Worm (Caenorhabditis elegans) whole organism, L2 larva: ENCODE data around the gene T05B9.1.

Experiments
- C34F6.9 ChIP-seq: fragments of 150-350 bp; optimal IDR thresholded peaks from 2 replicates; lab custom pipeline; 2014; ENCODE audit warnings: missing biosample characterization, missing genetic modification characterization
- F13H6.1 ChIP-seq: sonication (generic microtip); optimal IDR thresholded peaks from 2 replicates; lab custom pipeline; 2016; ENCODE audit warnings: missing genetic modification characterization, missing compliant biosample characterization
- R02D3.7 ChIP-seq: fragments of 150-350 bp; optimal IDR thresholded peaks from 2 replicates; lab custom pipeline; 2014; ENCODE audit warnings: missing biosample characterization, missing genetic modification characterization
- Y55F3AM.14 ChIP-seq: fragments of 200-800 bp; sonication (Bioruptor generic); optimal IDR thresholded peaks from 2 replicates; lab custom pipeline; 2018; ENCODE audit warnings: mild to moderate bottlenecking, missing genetic modification characterization, missing compliant biosample characterization
- ZK546.5 ChIP-seq: sonication (generic microtip); optimal IDR thresholded peaks from 2 replicates; lab custom pipeline; 2017; ENCODE audit warnings: missing biosample characterization, missing genetic modification characterization
- alr-1 ChIP-seq: fragments of 150-350 bp; optimal IDR thresholded peaks from 2 replicates; lab custom pipeline; 2014; ENCODE audit warnings: missing biosample characterization, missing genetic modification characterization
- aly-2 ChIP-seq: fragments of 150-350 bp; optimal IDR thresholded peaks from 2 replicates; lab custom pipeline; 2014; ENCODE audit warnings: missing biosample characterization, missing genetic modification characterization
- ama-1 ChIP-seq: fragments of 150-350 bp; optimal IDR thresholded peaks from 2 replicates; lab custom pipeline; 2018; ENCODE audit warnings: inconsistent platforms
- blmp-1 ChIP-seq: sonication (generic microtip); optimal IDR thresholded peaks from 2 replicates; lab custom pipeline; 2017; ENCODE audit warnings: missing genetic modification characterization, mild to moderate bottlenecking, missing compliant biosample characterization, antibody characterized with exemption, moderate library complexity; ENCODE audit not compliant: insufficient read depth
- ceh-16 ChIP-seq: fragments of 150-350 bp; optimal IDR thresholded peaks from 2 replicates; lab custom pipeline; 2014; ENCODE audit warnings: missing biosample characterization, missing genetic modification characterization
- ceh-82 ChIP-seq: fragments of 150-350 bp; optimal IDR thresholded peaks from 2 replicates; lab custom pipeline; 2014; ENCODE audit warnings: missing biosample characterization, missing genetic modification characterization
- crh-2 ChIP-seq: sonication (generic microtip); optimal IDR thresholded peaks from 2 replicates; lab custom pipeline; 2017; ENCODE audit warnings: missing biosample characterization, missing genetic modification characterization
- dmd-4 ChIP-seq: sonication (generic microtip); optimal IDR thresholded peaks from 2 replicates; lab custom pipeline; 2017; ENCODE audit warnings: missing biosample characterization, missing genetic modification characterization
- egl-27 ChIP-seq: sonication (generic microtip); optimal IDR thresholded peaks from 3 replicates; lab custom pipeline; 2017; ENCODE audit warnings: missing biosample characterization, missing genetic modification reagents, missing genetic modification characterization
- elt-1 ChIP-seq: fragments of 150-350 bp; optimal IDR thresholded peaks from 2 replicates; lab custom pipeline; 2014; ENCODE audit warnings: missing biosample characterization, missing genetic modification characterization
- elt-3 ChIP-seq: sonication (generic microtip); optimal IDR thresholded peaks from 2 replicates; lab custom pipeline; 2017; ENCODE audit warnings: missing biosample characterization, missing genetic modification characterization
- fos-1 ChIP-seq: fragments of 150-350 bp; optimal IDR thresholded peaks from 2 replicates; lab custom pipeline; 2014; ENCODE audit warnings: missing biosample characterization, missing genetic modification characterization
- gmeb-1 ChIP-seq: fragments of 150-350 bp; optimal IDR thresholded peaks from 2 replicates; lab custom pipeline; 2014; ENCODE audit warnings: missing biosample characterization, missing genetic modification characterization
- lin-11 ChIP-seq: fragments of 150-350 bp; sonication (generic microtip); optimal IDR thresholded peaks from 2 replicates; lab custom pipeline; 2014; ENCODE audit warnings: missing biosample characterization, missing genetic modification characterization, inconsistent platforms, mixed read lengths
- lin-13 ChIP-seq: fragments of 150-350 bp; optimal IDR thresholded peaks from 2 replicates; lab custom pipeline; 2014; ENCODE audit warnings: missing biosample characterization, missing genetic modification reagents, missing genetic modification characterization
- lin-39 ChIP-seq: fragments of 150-350 bp; optimal IDR thresholded peaks from 2 replicates; lab custom pipeline; 2014; ENCODE audit warnings: missing biosample characterization, missing genetic modification reagents, missing genetic modification characterization
- lsy-2 ChIP-seq, 2 experiments: fragments of 150-350 bp in 1 of 2; sonication (generic microtip) in 1 of 2; optimal IDR thresholded peaks; 2 replicates each; lab custom pipeline; 2014 to 2017; ENCODE audit warnings: missing biosample characterization in 2 of 2, missing genetic modification characterization in 2 of 2
- mab-5 ChIP-seq: fragments of 150-350 bp; optimal IDR thresholded peaks from 2 replicates; lab custom pipeline; 2014; ENCODE audit warnings: missing biosample characterization, missing genetic modification characterization
- mbf-1 ChIP-seq: sonication (generic microtip); optimal IDR thresholded peaks from 2 replicates; lab custom pipeline; 2017; ENCODE audit warnings: missing biosample characterization, missing genetic modification characterization
- mdl-1 ChIP-seq, 2 experiments: fragments of 150-350 bp in 1 of 2; sonication (generic microtip) in 1 of 2; optimal IDR thresholded peaks; 2 replicates each; lab custom pipeline; 2017; ENCODE audit warnings: missing biosample characterization in 2 of 2, missing genetic modification characterization in 2 of 2
- nhr-10 ChIP-seq: sonication (generic microtip); optimal IDR thresholded peaks from 2 replicates; lab custom pipeline; 2017; ENCODE audit warnings: missing biosample characterization, missing genetic modification characterization
- nhr-11 ChIP-seq: fragments of 150-350 bp; optimal IDR thresholded peaks from 2 replicates; lab custom pipeline; 2014; ENCODE audit warnings: missing biosample characterization, missing genetic modification characterization
- nhr-12 ChIP-seq: fragments of 150-350 bp; optimal IDR thresholded peaks from 2 replicates; lab custom pipeline; 2014; ENCODE audit warnings: missing biosample characterization, missing genetic modification characterization
- nhr-129 ChIP-seq: fragments of 150-350 bp; optimal IDR thresholded peaks from 2 replicates; lab custom pipeline; 2014; ENCODE audit warnings: missing biosample characterization, missing genetic modification characterization
- nhr-21 ChIP-seq: fragments of 150-350 bp; optimal IDR thresholded peaks from 2 replicates; lab custom pipeline; 2014; ENCODE audit warnings: missing biosample characterization, missing genetic modification characterization
- nhr-23 ChIP-seq: fragments of 150-350 bp; optimal IDR thresholded peaks from 2 replicates; lab custom pipeline; 2014; ENCODE audit warnings: missing biosample characterization, missing genetic modification reagents, missing genetic modification characterization
- nhr-237 ChIP-seq: fragments of 150-350 bp; optimal IDR thresholded peaks from 2 replicates; lab custom pipeline; 2014; ENCODE audit warnings: missing biosample characterization, missing genetic modification characterization
- nhr-25 ChIP-seq: fragments of 150-350 bp; sonication (generic microtip); optimal IDR thresholded peaks from 3 replicates; lab custom pipeline; 2014; ENCODE audit warnings: missing biosample characterization, missing genetic modification characterization
- nhr-6 ChIP-seq: fragments of 150-350 bp; optimal IDR thresholded peaks from 2 replicates; lab custom pipeline; 2014; ENCODE audit warnings: missing biosample characterization, missing genetic modification characterization
- nhr-77 ChIP-seq: fragments of 150-350 bp; optimal IDR thresholded peaks from 2 replicates; lab custom pipeline; 2014; ENCODE audit warnings: missing biosample characterization, missing genetic modification characterization
- peb-1 ChIP-seq: fragments of 150-350 bp; optimal IDR thresholded peaks from 2 replicates; lab custom pipeline; 2014; ENCODE audit warnings: missing biosample characterization, missing genetic modification characterization
- sem-4 ChIP-seq: fragments of 150-350 bp; optimal IDR thresholded peaks from 2 replicates; lab custom pipeline; 2014; ENCODE audit warnings: missing biosample characterization, missing genetic modification reagents, missing genetic modification characterization
- skn-1 ChIP-seq: sonication (generic microtip); optimal IDR thresholded peaks from 2 replicates; lab custom pipeline; 2017; ENCODE audit warnings: missing biosample characterization, missing genetic modification characterization
- sma-3 ChIP-seq: sonication (generic microtip); optimal IDR thresholded peaks from 2 replicates; lab custom pipeline; 2016; ENCODE audit warnings: missing genetic modification reagents, missing genetic modification characterization, missing compliant biosample characterization
- sma-9 ChIP-seq, 2 experiments: fragments of 150-350 bp in 1 of 2; sonication (generic microtip) in 1 of 2; optimal IDR thresholded peaks; 2 replicates each; lab custom pipeline; 2014 to 2016; ENCODE audit warnings: missing genetic modification characterization in 2 of 2, mild to moderate bottlenecking in 1 of 2, missing biosample characterization in 1 of 2, missing compliant biosample characterization in 1 of 2, missing genetic modification reagents in 1 of 2, moderate library complexity in 1 of 2
- snpc-4 ChIP-seq: fragments of 150-350 bp; optimal IDR thresholded peaks from 2 replicates; lab custom pipeline; 2014; ENCODE audit warnings: missing biosample characterization, missing genetic modification characterization
- unc-39 ChIP-seq: fragments of 150-350 bp; optimal IDR thresholded peaks from 2 replicates; lab custom pipeline; 2014; ENCODE audit warnings: missing biosample characterization, missing genetic modification characterization
- unc-55 ChIP-seq: fragments of 150-350 bp; sonication (generic microtip); optimal IDR thresholded peaks from 3 replicates; lab custom pipeline; 2014; ENCODE audit warnings: missing biosample characterization, missing genetic modification reagents, missing genetic modification characterization
- unc-62 ChIP-seq: fragments of 150-350 bp; optimal IDR thresholded peaks from 2 replicates; lab custom pipeline; 2014; ENCODE audit warnings: missing biosample characterization, missing genetic modification reagents, missing genetic modification characterization
- zag-1 ChIP-seq: fragments of 150-350 bp; optimal IDR thresholded peaks from 2 replicates; lab custom pipeline; 2014; ENCODE audit warnings: missing biosample characterization, missing genetic modification characterization
- ztf-1 ChIP-seq: fragments of 200-800 bp; sonication (Bioruptor generic); conservative IDR thresholded peaks from 2 replicates; pipeline ENCODE4 v1.3.6; 2022; ENCODE audit warnings: missing genetic modification characterization, missing compliant biosample characterization
- ztf-11 ChIP-seq: sonication (generic microtip); optimal IDR thresholded peaks from 2 replicates; lab custom pipeline; 2017; ENCODE audit warnings: missing biosample characterization, missing genetic modification characterization
- ztf-4 ChIP-seq: fragments of 150-350 bp; optimal IDR thresholded peaks from 2 replicates; lab custom pipeline; 2014; ENCODE audit warnings: missing biosample characterization, missing genetic modification characterization

The T05B9.1 gene

ce11 chrII:11226379-11226778 lies 34.6 kb downstream of the T05B9.1 start, which contains the start of gene T06D8.2:
Gene T06D8.2, plus strand, starts transcription at chrII:11226679.
- no peak for TF ChIP-seq nhr-10 (tag; lab: Kevin White, UChicago)
- TF ChIP-seq alr-1 = no peak
- TF ChIP-seq unc-55 (GFP tag; lab: Kevin White, UChicago) = no peak
- TF ChIP-seq nhr-11 = no peak
- no peak for TF ChIP-seq C34F6.9 (tag; lab: Kevin White, UChicago)
- TF ChIP-seq ztf-4 = no peak
- TF ChIP-seq R02D3.7 (tag; lab: Kevin White, UChicago) = no peak
- no peak for TF ChIP-seq unc-39
- no peak for TF ChIP-seq ceh-16 (tag; lab: Kevin White, UChicago)
- TF ChIP-seq mab-5 = no peak
- TF ChIP-seq fos-1 = no peak
- no peak for TF ChIP-seq ZK546.5
- TF ChIP-seq mbf-1 = no peak
- no peak for TF ChIP-seq ama-1 (lab: Kevin White, UChicago)
- no peak for TF ChIP-seq nhr-77
- TF ChIP-seq ztf-1 = no peak
- TF ChIP-seq sma-3 (GFP tag; lab: Kevin White, UChicago) = no peak
- no peak for TF ChIP-seq zag-1 (tag; lab: Kevin White, UChicago)
- TF ChIP-seq elt-1 (tag; lab: Kevin White, UChicago) = no peak
- no peak for TF ChIP-seq gmeb-1 (tag; lab: Kevin White, UChicago)

ce11 chrII:11224045-11224481 lies 36.9 kb downstream of the T05B9.1 start:
- TF ChIP-seq ceh-82 (tag; lab: Kevin White, UChicago) (peak; percentile 22), lin-39 (no peak), elt-3 (no peak), mdl-1 (tag; optimal IDR thresholded peaks at IDR 0.05; lab: Kevin White, UChicago) (no peak), mab-5 (peak; percentile 42), lin-13 (GFP tag; lab: Kevin White, UChicago) (peak; percentile 43), nhr-11 (no peak), nhr-23 (no peak), ZK546.5 (no peak), nhr-77 (peak; percentile 58), ama-1 (lab: Kevin White, UChicago) (peak; percentile 97), Y55F3AM.14 (peak; percentile 58), elt-1 (tag; lab: Kevin White, UChicago) (no peak), peb-1 (tag; lab: Kevin White, UChicago) (no peak), ztf-4 (no peak), nhr-25 (tag; lab: Kevin White, UChicago) (peak; percentile 43), nhr-12 (tag; lab: Kevin White, UChicago) (no peak), zag-1 (tag; lab: Kevin White, UChicago) (peak; percentile 44), blmp-1 (tag; lab: Kevin White, UChicago) (peak; percentile 24), nhr-237 (tag; lab: Kevin White, UChicago) (peak; percentile 47), ztf-1 (no peak), gmeb-1 (tag; lab: Kevin White, UChicago) (peak; percentile 82), F13H6.1 (tag; lab: Kevin White, UChicago) (peak; percentile 59), nhr-6 (tag; lab: Kevin White, UChicago) (peak; percentile 37), nhr-10 (tag; lab: Kevin White, UChicago) (peak; percentile 31), crh-2 (tag; lab: Kevin White, UChicago) (peak; percentile 73), skn-1 (tag; lab: Kevin White, UChicago) (no peak), R02D3.7 (tag; lab: Kevin White, UChicago) (peak; percentile 19), alr-1 (no peak), nhr-129 (tag; lab: Kevin White, UChicago) (peak; percentile 46), C34F6.9 (tag; lab: Kevin White, UChicago) (no peak), ceh-16 (tag; lab: Kevin White, UChicago) (peak; percentile 66), sem-4 (tag; lab: Kevin White, UChicago) (no peak), snpc-4 (tag; lab: Kevin White, UChicago) (peak; percentile 99), dmd-4 (no peak), unc-55 (GFP tag; lab: Kevin White, UChicago) (peak; percentile 67), nhr-21 (tag; lab: Kevin White, UChicago) (peak; percentile 83), lin-11 (tag; lab: Kevin White, UChicago) (peak; percentile 34), unc-62 (GFP tag; lab: Kevin White, UChicago) (no peak), sma-9 (GFP tag; optimal IDR thresholded peaks at IDR 0.05; lab: Kevin White, UChicago) (peak; percentile 86), sma-9 (tag; optimal IDR thresholded peaks at IDR 0.05; lab: Kevin White, UChicago) (no peak), sma-3 (GFP tag; lab: Kevin White, UChicago) (peak; percentile 86), lsy-2 (tag; optimal IDR thresholded peaks at IDR 0.05; lab: Kevin White, UChicago) (peak; percentile 60 to 74), unc-39 (no peak), egl-27 (tag; lab: Kevin White, UChicago) (peak; percentile 70), mbf-1 (no peak), fos-1 (peak; percentile 86), aly-2 (tag; lab: Kevin White, UChicago) (no peak), ztf-11 (tag; lab: Kevin White, UChicago) (no peak)
